Fruit fly (Drosophila melanogaster): ENCODE measurements around the gene plh.

Gene plh

DNA sequence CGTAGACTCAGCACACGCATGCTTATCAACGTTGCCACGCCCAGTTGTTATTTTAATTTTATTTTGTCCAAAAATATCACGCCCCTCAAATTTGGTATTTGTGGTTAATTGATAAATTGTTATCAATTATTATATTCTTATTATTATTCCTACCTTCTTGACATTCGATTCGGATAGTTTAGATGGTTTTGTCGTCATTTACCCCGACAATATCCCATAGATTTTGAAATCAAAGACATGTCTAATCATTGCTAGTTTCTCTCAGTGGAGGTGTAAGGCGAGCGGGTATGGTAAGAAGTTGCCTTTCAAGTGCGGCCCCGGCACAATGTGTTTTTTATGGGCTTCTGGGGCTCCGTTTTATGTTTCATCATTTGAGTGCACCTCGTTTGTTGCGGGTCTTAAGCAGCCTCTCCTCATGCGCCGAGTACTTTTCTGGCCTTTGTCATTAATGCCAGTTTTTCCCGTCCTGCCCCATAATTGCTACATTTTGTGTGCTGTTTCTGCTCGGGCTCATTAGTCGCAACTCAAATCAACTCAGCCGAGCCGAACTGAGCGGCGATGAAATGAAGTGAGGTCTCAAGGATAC is 31.6 kb downstream of the plh start:
- TF ChIP-seq CG14655 (GFP tag; optimal IDR thresholded peaks at IDR 0.05) (peak; percentile 22), CG34367 (tag; optimal IDR thresholded peaks at IDR 0.05) (no peak), CG17806 (tag; optimal IDR thresholded peaks at IDR 0.05) (peak; percentile 22), Pif1A (GFP tag; optimal IDR thresholded peaks at IDR 0.05) (peak; percentile 7), CG15710 (tag; optimal IDR thresholded peaks at IDR 0.05) (peak; percentile 20), fd96Ca (GFP tag; IDR thresholded peaks at IDR 0.05) (0 out of 3 replicates have a peak, but pooled peaks have one; percentile 24), CG4496 (GFP tag; IDR thresholded peaks at IDR 0.05) (no peak), CG8159 (tag; optimal IDR thresholded peaks at IDR 0.05) (peak; percentile 41), rn (GFP tag; IDR thresholded peaks at IDR 0.05) (no peak)

DNA sequence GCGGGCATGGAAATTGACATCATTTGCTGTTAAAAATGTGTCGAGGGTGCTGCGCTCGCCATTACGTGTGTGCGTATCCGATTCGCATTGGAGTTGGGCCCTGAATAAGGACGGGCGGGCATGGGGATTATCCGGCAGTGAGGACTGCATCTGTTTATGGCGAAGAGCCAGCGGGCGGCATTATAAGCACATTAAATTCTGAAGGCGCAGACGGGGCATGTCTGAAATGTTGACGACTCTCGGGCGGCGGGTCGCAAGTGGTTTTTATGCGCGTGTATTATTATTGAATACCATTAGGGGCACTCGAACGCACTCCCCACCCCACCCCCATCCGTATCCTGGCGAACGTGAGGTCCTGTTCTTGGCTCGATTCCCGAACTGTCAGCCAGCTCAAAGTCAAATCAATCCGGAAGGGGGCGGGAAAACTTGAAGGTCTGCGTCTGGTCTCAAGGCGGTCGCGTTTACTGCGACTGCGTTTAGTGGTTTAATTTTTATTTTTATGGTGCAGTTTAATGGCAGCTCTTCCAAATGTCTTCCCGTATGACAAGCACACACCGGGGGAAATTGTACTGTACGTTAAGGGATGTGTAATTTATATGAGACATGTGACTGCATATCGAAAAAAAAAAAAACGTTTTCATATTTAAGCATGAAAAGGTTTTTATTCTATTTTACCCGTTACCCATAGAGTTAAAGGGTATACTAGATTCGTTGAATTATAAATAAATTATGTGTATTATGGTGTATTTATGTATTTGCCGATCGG is 32.4 kb downstream of the plh start:
- no peak for TF ChIP-seq CG8159 (tag; optimal IDR thresholded peaks at IDR 0.05)
- TF ChIP-seq D1 (tag; optimal IDR thresholded peaks at IDR 0.05) = no peak
- TF ChIP-seq CG14655 (GFP tag; optimal IDR thresholded peaks at IDR 0.05) = no peak
- peak; percentile 25 for TF ChIP-seq CG13204 (GFP tag; optimal IDR thresholded peaks at IDR 0.05)
- no peak for TF ChIP-seq CG32121 (GFP tag; IDR thresholded peaks at IDR 0.05)

DNA sequence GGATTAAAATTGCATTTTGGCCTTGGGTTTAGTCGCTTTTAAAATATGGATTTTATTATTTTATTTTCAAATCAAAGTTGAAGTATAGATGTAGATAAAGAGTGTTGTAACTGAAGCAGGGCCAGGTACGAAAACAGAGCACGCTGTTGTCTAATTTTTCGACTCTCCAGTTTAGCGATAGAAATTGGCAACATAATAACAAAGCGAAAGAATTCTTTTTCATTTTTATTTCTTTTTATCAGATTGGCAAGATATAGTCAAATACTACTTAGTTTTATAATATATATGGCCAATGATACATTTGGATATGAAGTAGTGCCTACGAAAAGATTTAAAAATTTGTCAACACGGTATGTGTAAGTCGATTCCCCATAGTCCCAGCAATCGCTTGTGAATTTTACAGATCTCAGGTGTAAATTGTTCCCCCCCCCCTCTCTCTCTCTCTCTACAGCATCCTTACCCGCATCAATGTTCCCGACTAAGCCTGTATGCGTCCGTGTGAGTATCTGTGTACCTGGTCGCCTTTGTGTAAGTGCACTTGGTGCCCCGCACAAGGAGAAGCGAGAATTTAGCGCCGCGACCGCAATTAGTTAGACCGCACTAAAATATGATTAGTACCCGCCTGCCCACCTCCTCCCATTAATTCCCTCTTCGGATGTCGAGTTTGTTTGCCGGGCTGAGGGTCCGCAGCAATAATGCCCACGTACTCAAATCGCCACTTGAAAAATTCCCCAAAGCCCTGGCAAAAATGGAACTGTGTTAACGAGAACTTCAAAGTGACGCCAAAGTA is 34.8 kb downstream of the plh start:
- TF ChIP-seq CG12605 (GFP tag; IDR thresholded peaks at IDR 0.05) = no peak
- TF ChIP-seq Snoo (tag; optimal IDR thresholded peaks at IDR 0.05) = no peak
- no peak for TF ChIP-seq CG8159 (tag; optimal IDR thresholded peaks at IDR 0.05)
- TF ChIP-seq D1 (tag; optimal IDR thresholded peaks at IDR 0.05) = no peak
- TF ChIP-seq CG13204 (GFP tag; optimal IDR thresholded peaks at IDR 0.05) = no peak
- TF ChIP-seq gl (tag; optimal IDR thresholded peaks at IDR 0.05) = no peak
- TF ChIP-seq CG14655 (GFP tag; optimal IDR thresholded peaks at IDR 0.05) = peak; percentile 43
- no peak for TF ChIP-seq Pif1B (GFP tag; optimal IDR thresholded peaks at IDR 0.05)

DNA sequence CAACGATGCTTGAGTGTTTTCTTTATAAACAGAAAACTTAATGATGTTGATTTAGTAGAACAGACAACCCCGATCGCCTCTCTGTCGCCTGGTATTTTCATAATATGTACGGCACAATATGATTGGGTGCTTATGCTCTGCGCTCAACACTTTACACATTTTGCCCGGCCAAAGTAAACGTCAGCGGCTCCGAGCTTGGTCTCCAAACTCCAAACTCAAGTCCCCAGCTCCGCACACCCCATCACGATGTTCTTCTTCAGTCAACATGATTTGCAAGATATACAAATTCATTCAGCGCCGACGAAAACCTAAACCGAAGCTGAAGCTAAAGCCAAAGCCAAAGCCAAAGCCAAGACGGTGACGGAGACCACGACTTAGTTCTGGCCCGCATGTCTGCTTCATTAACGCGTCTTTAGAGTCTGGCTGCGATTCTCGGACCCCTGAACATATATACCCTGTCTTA is 35.5 kb downstream of the plh start:
- no peak for TF ChIP-seq gl (tag; optimal IDR thresholded peaks at IDR 0.05)
- TF ChIP-seq CG4496 (GFP tag; IDR thresholded peaks at IDR 0.05) = 0 out of 3 replicates have a peak, but pooled peaks have one; percentile 7

DNA sequence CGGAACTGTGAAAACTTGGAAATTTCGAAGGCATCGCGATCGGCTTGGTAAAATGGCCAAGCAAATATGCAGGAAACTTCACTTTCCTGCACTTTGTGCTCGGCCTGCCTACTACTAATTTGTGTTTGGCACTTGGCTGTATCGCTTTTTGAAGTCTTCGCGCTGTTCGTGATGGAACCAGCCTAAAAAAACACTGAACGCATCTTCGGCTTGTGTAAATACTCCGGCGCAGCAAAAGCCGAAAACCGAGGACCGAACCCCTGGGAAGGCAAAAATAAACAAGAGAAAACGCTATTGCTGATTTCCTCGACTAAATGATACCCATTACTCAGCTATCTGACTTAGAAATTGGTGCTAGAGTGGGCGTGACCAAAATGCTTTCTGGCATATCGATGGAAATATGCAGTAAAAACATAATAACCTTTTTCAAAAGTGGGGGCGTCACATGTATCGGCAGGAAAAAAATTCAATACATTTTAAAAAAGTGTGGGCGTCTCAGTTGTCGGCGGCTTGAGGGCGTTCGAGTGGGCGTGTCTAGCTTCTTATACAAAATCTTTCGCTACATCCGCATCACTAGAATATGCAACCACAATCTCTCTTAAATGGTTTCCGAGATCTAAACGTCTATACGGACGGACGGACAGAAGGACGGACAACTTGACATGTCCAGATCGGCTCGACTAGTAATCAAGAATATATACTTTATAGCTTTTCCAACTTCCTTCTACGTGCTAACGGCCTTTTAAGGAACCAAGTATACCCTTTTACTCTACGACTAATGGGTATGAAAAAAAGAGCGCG is 36.1 kb downstream of the plh start:
- TF ChIP-seq CG8301 (tag; optimal IDR thresholded peaks at IDR 0.05) = peak; percentile 14
- no peak for TF ChIP-seq Pif1B (GFP tag; optimal IDR thresholded peaks at IDR 0.05)
- TF ChIP-seq CG8159 (tag; optimal IDR thresholded peaks at IDR 0.05) = peak; percentile 12
- TF ChIP-seq CG9948 (tag; optimal IDR thresholded peaks at IDR 0.05) = peak; percentile 15
- peak; percentile 3 for TF ChIP-seq Pif1A (GFP tag; optimal IDR thresholded peaks at IDR 0.05)

DNA sequence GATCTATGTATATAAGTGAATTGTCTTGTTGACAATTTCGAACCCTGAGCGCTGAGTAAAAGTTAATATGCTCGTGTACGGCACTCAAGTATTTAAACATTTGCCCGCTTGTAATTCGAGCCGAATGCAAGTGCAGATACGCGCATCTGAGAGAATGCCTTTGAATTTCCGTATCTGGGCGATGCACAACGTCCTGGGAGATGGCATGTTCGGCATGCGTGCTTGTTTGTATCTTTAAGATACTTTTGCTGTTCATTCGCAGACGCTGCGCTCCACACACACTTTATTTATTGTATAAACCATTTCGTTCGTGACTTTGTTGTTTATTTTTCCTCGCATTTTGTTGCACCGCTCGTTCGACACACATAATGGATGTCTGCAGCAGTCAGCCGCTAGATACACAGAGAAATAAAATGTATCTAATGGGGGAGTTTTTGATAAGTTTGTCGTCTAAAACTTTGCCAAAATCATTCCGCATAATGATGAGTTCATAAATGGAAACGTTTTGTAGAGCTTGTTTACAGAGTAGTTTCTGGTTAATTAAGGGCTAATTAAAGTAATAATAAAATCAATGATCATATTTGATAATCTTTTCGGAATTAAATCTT is 37.0 kb downstream of the plh start:
- TF ChIP-seq CG12605 (GFP tag; IDR thresholded peaks at IDR 0.05) (no peak), CG32121 (GFP tag; IDR thresholded peaks at IDR 0.05) (no peak), Pif1A (GFP tag; optimal IDR thresholded peaks at IDR 0.05) (peak; percentile 42), CG8159 (tag; optimal IDR thresholded peaks at IDR 0.05) (peak; percentile 50), CG13204 (GFP tag; optimal IDR thresholded peaks at IDR 0.05) (peak; percentile 45), Ets98B (GFP tag; IDR thresholded peaks at IDR 0.05) (peak; percentile 18; the same call in 1 of the 2 replicates), CG8301 (tag; optimal IDR thresholded peaks at IDR 0.05) (peak; percentile 29), gl (tag; optimal IDR thresholded peaks at IDR 0.05) (no peak), CG9948 (tag; optimal IDR thresholded peaks at IDR 0.05) (peak; percentile 38), Pif1B (GFP tag; optimal IDR thresholded peaks at IDR 0.05) (peak; percentile 34), CG14655 (GFP tag; optimal IDR thresholded peaks at IDR 0.05) (peak; percentile 34), CG15710 (tag; optimal IDR thresholded peaks at IDR 0.05) (peak; percentile 24), fd96Ca (GFP tag; IDR thresholded peaks at IDR 0.05) (no peak), CG17806 (tag; optimal IDR thresholded peaks at IDR 0.05) (peak; percentile 2), CG4496 (GFP tag; IDR thresholded peaks at IDR 0.05) (no peak), CG10348 (GFP tag; IDR thresholded peaks at IDR 0.05) (no peak), rn (GFP tag; IDR thresholded peaks at IDR 0.05) (no peak), Snoo (tag; optimal IDR thresholded peaks at IDR 0.05) (no peak), D1 (tag; optimal IDR thresholded peaks at IDR 0.05) (no peak), EcR (GFP tag; optimal IDR thresholded peaks at IDR 0.05) (no peak), CG34367 (tag; optimal IDR thresholded peaks at IDR 0.05) (peak; percentile 14)
